Fruit fly (Drosophila melanogaster): ENCODE results near the gene CG14200.

The CG14200 gene

DNA sequence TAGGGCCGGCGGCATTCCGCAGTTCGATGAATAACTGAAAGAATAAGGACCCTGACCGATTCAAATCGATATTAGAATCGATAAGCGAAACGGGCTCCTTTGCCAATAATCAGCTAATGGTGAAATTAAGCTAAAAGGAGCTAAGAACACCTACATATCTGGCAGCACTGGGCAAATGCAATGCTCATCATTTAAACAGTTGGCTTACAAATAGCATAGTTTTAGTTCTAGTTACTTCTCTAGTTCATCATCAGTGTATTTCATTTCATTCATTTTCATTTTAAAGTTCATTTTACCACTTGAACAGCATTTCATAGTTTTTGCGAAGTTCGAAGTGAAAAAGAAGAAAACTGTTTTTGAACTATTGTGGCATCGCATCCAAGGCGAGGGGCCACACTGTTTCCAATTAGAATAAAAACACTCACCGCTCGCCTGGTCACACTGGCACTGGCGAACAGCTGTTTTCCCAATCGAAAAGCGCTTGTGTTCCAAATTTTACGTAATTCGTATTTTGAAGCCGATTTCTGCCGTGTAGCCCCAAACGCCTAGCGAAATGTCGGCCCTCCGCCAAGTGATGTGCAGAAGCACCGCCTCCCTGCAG, 3.2 kb upstream of the CG14200 start, which contains the start of the genes pcm and ND-18 (continued):
- TF ChIP-seq stwl (tag; optimal IDR thresholded peaks at IDR 0.05) (peak; percentile 23), fd64A (GFP tag; optimal IDR thresholded peaks at IDR 0.05) (no peak), Nf-YA (GFP tag; IDR thresholded peaks at IDR 0.05) (no peak), MESR4 (GFP tag; optimal IDR thresholded peaks at IDR 0.05) (peak; percentile 62), CG9215 (GFP tag; IDR thresholded peaks at IDR 0.05) (no peak), Oli (tag; optimal IDR thresholded peaks at IDR 0.05) (no peak), Dek (tag; optimal IDR thresholded peaks at IDR 0.05) (no peak), CG8924 (tag; optimal IDR thresholded peaks at IDR 0.05) (no peak), ci (GFP tag; IDR thresholded peaks at IDR 0.05) (no peak), gcm (GFP tag; optimal IDR thresholded peaks at IDR 0.05) (no peak), CG30020 (tag; optimal IDR thresholded peaks at IDR 0.05) (peak; percentile 23), vvl (GFP tag; IDR thresholded peaks at IDR 0.05) (no peak; the same call in 1 of the 2 replicates), CG31365 (tag; optimal IDR thresholded peaks at IDR 0.05) (no peak), pum (GFP tag; optimal IDR thresholded peaks at IDR 0.05) (no peak), dati (GFP tag; IDR thresholded peaks at IDR 0.05) (no peak), CG18011 (GFP tag; optimal IDR thresholded peaks at IDR 0.05) (no peak), CG17328 (GFP tag; IDR thresholded peaks at IDR 0.05) (no peak), zf30C (GFP tag; optimal IDR thresholded peaks at IDR 0.05) (no peak), crp (GFP tag; optimal IDR thresholded peaks at IDR 0.05) (peak; percentile 54 to 92), Adf1 (GFP tag; IDR thresholded peaks at IDR 0.05) (no peak), CG11695 (GFP tag; IDR thresholded peaks at IDR 0.05) (no peak), ham (GFP tag; IDR thresholded peaks at IDR 0.05) (no peak), CG9797 (GFP tag; optimal IDR thresholded peaks at IDR 0.05) (peak; percentile 79), CG14860 (GFP tag; IDR thresholded peaks at IDR 0.05; ENCODE audit: partially characterized antibody) (no peak), CG9876 (GFP tag; optimal IDR thresholded peaks at IDR 0.05) (no peak), CG17385 (GFP tag; optimal IDR thresholded peaks at IDR 0.05) (no peak), Gsc (GFP tag; IDR thresholded peaks at IDR 0.05) (no peak), CG34224 (GFP tag; IDR thresholded peaks at IDR 0.05; ENCODE audit: partially characterized antibody) (0 out of 3 replicates have a peak, but pooled peaks have one; percentile 22), unc-4 (GFP tag; IDR thresholded peaks at IDR 0.05; ENCODE audit: partially characterized antibody) (0 out of 2 replicates have a peak, but pooled peaks have one; percentile 22), mirr (GFP tag; optimal IDR thresholded peaks at IDR 0.05) (no peak), CG9609 (GFP tag; optimal IDR thresholded peaks at IDR 0.05) (peak; percentile 28), CG7745 (tag; optimal IDR thresholded peaks at IDR 0.05) (no peak), kah (GFP tag; optimal IDR thresholded peaks at IDR 0.05) (no peak), ttk (GFP tag; IDR thresholded peaks at IDR 0.05) (no peak), Nf-YC (tag; optimal IDR thresholded peaks at IDR 0.05) (no peak), CG7372 (GFP tag; IDR thresholded peaks at IDR 0.05) (no peak), CG11723 (GFP tag; optimal IDR thresholded peaks at IDR 0.05) (no peak), CG11085 (GFP tag; IDR thresholded peaks at IDR 0.05) (no peak), C15 (GFP tag; IDR thresholded peaks at IDR 0.05) (no peak), CG7987 (GFP tag; optimal IDR thresholded peaks at IDR 0.05) (no peak), sima (GFP tag; optimal IDR thresholded peaks at IDR 0.05) (no peak), sd (tag; optimal IDR thresholded peaks at IDR 0.05) (no peak), HLH4C (GFP tag; IDR thresholded peaks at IDR 0.05; ENCODE audit: partially characterized antibody) (no peak), Poxn (GFP tag; IDR thresholded peaks at IDR 0.05) (no peak), lab (GFP tag; optimal IDR thresholded peaks at IDR 0.05) (no peak), odd (GFP tag; optimal IDR thresholded peaks at IDR 0.05) (no peak), lov (optimal IDR thresholded peaks at IDR 0.05) (no peak), lov (GFP tag; IDR thresholded peaks at IDR 0.05) (no peak), chinmo (GFP tag; IDR thresholded peaks at IDR 0.05; ENCODE audit: partially characterized antibody) (no peak), dpn (GFP tag; optimal IDR thresholded peaks at IDR 0.05) (no peak)
